Worm (Caenorhabditis elegans) whole organism, L1 larva: Measurements from ENCODE around the gene lips-12.

Experiments used
- F16B12.6 ChIP-seq: fragments of 150-350 bp; optimal IDR thresholded peaks from 2 replicates; lab custom pipeline; 2014; ENCODE audit warnings: missing biosample characterization, missing genetic modification characterization
- aha-1 ChIP-seq: fragments of 150-350 bp; optimal IDR thresholded peaks from 2 replicates; lab custom pipeline; 2014; ENCODE audit warnings: missing biosample characterization, missing genetic modification characterization
- alr-1 ChIP-seq: fragments of 200-800 bp; sonication (Bioruptor generic); optimal IDR thresholded peaks from 2 replicates; lab custom pipeline; 2018; ENCODE audit warnings: borderline replicate concordance, mild to moderate bottlenecking, missing genetic modification characterization, missing compliant biosample characterization
- blmp-1 ChIP-seq: fragments of 150-350 bp; optimal IDR thresholded peaks from 2 replicates; lab custom pipeline; 2014; ENCODE audit warnings: missing biosample characterization, missing genetic modification characterization
- ceh-8 ChIP-seq: fragments of 200-800 bp; sonication (Bioruptor generic); optimal IDR thresholded peaks from 2 replicates; lab custom pipeline; 2018; ENCODE audit warnings: mild to moderate bottlenecking, missing genetic modification characterization, moderate library complexity, missing compliant biosample characterization
- ceh-88 ChIP-seq: fragments of 200-800 bp; sonication (Bioruptor generic); IDR thresholded peaks from 2 replicates; pipeline ENCODE4 v1.3.6; 2022; ENCODE audit warnings: missing genetic modification characterization, missing compliant biosample characterization
- ceh-90 ChIP-seq: sonication (generic microtip); optimal IDR thresholded peaks from 2 replicates; lab custom pipeline; 2016; ENCODE audit warnings: missing genetic modification characterization, missing compliant biosample characterization
- ces-1 ChIP-seq: fragments of 150-350 bp; optimal IDR thresholded peaks from 2 replicates; lab custom pipeline; 2014; ENCODE audit warnings: missing biosample characterization, missing genetic modification reagents, missing genetic modification characterization
- dpl-1 ChIP-seq, 3 experiments: fragments of 150-350 bp in 2 of 3; sonication (generic microtip) in 1 of 3; optimal IDR thresholded peaks; 2 replicates each; lab custom pipeline; 2014 to 2017; ENCODE audit warnings: missing biosample characterization in 3 of 3, missing genetic modification characterization in 3 of 3, missing genetic modification reagents in 3 of 3
- dsc-1 ChIP-seq: sonication (generic microtip); optimal IDR thresholded peaks from 2 replicates; lab custom pipeline; 2016; ENCODE audit warnings: mild to moderate bottlenecking, missing genetic modification characterization, missing compliant biosample characterization
- efl-1 ChIP-seq, 4 experiments: fragments of 150-350 bp; optimal IDR thresholded peaks in 3 of 4; peaks in 1 of 4; 1 replicate in 1 of 4; 2 replicates in 3 of 4; lab custom pipeline; 2014; ENCODE audit warnings: missing biosample characterization in 2 of 4, missing genetic modification characterization in 2 of 4, missing genetic modification reagents in 2 of 4
- egl-13 ChIP-seq: sonication (generic microtip); optimal IDR thresholded peaks from 2 replicates; lab custom pipeline; 2016; ENCODE audit warnings: missing genotype, missing genetic modification reagents, missing genetic modification characterization, missing compliant biosample characterization
- egl-27 ChIP-seq, 2 experiments: fragments of 150-350 bp in 1 of 2; sonication (generic microtip); optimal IDR thresholded peaks; 3 replicates each; lab custom pipeline; 2017 to 2018; ENCODE audit warnings: missing biosample characterization in 2 of 2, missing genetic modification characterization in 2 of 2, missing genetic modification reagents in 2 of 2
- elt-2 ChIP-seq: sonication (generic microtip); optimal IDR thresholded peaks from 2 replicates; lab custom pipeline; 2016; ENCODE audit warnings: missing genetic modification characterization, mild to moderate bottlenecking, inconsistent platforms, missing compliant biosample characterization, missing genetic modification reagents
- fkh-4 ChIP-seq: sonication (generic microtip); optimal IDR thresholded peaks from 2 replicates; lab custom pipeline; 2016; ENCODE audit warnings: missing compliant biosample characterization, missing genetic modification characterization, borderline replicate concordance
- grh-1 ChIP-seq: fragments of 200-800 bp; sonication (Bioruptor generic); IDR thresholded peaks from 2 replicates; pipeline ENCODE4 v1.3.6; 2022; ENCODE audit warnings: missing genetic modification reagents, missing genetic modification characterization, missing compliant biosample characterization
- hpl-2 ChIP-seq: fragments of 150-350 bp; optimal IDR thresholded peaks from 2 replicates; lab custom pipeline; 2014; ENCODE audit warnings: missing biosample characterization, missing genetic modification reagents, missing genetic modification characterization
- isw-1 ChIP-seq: fragments of 200-800 bp; sonication (Bioruptor generic); IDR thresholded peaks from 2 replicates; pipeline ENCODE4 v1.3.6; 2022; ENCODE audit warnings: missing genetic modification characterization, missing compliant biosample characterization
- lin-14 ChIP-seq: fragments of 200-800 bp; sonication (Bioruptor generic); optimal IDR thresholded peaks from 2 replicates; lab custom pipeline; 2018; ENCODE audit warnings: mild to moderate bottlenecking, missing genetic modification characterization, moderate library complexity, missing compliant biosample characterization
- lin-35 ChIP-seq, 2 experiments: fragments of 150-350 bp; optimal IDR thresholded peaks; 2 replicates each; lab custom pipeline; 2014; ENCODE audit warnings: missing biosample characterization in 2 of 2, missing genetic modification characterization in 2 of 2, missing genetic modification reagents in 2 of 2
- lsy-2 ChIP-seq, 2 experiments: fragments of 150-350 bp; optimal IDR thresholded peaks; 2 replicates each; lab custom pipeline; 2014; ENCODE audit warnings: missing biosample characterization in 2 of 2, missing genetic modification characterization in 2 of 2
- mab-9 ChIP-seq: fragments of 200-800 bp; sonication (Bioruptor generic); IDR thresholded peaks from 2 replicates; pipeline ENCODE4 v1.3.6; 2022; ENCODE audit warnings: missing genetic modification reagents, missing genetic modification characterization, missing compliant biosample characterization
- mdl-1 ChIP-seq, 2 experiments: fragments of 150-350 bp; optimal IDR thresholded peaks; 2 replicates each; lab custom pipeline; 2014 to 2017; ENCODE audit warnings: missing biosample characterization in 2 of 2, missing genetic modification characterization in 2 of 2, inconsistent platforms in 1 of 2
- nhr-11 ChIP-seq: fragments of 150-350 bp; optimal IDR thresholded peaks from 2 replicates; lab custom pipeline; 2014; ENCODE audit warnings: missing biosample characterization, missing genetic modification characterization
- nhr-20 ChIP-seq: sonication (generic microtip); optimal IDR thresholded peaks from 2 replicates; lab custom pipeline; 2016; ENCODE audit warnings: mild to moderate bottlenecking, missing genetic modification characterization, missing compliant biosample characterization
- nhr-237 ChIP-seq: fragments of 150-350 bp; optimal IDR thresholded peaks from 2 replicates; lab custom pipeline; 2014; ENCODE audit warnings: missing biosample characterization, missing genetic modification characterization
- nhr-28 ChIP-seq: fragments of 150-350 bp; optimal IDR thresholded peaks from 2 replicates; lab custom pipeline; 2014; ENCODE audit warnings: missing biosample characterization, missing genetic modification characterization
- nhr-71 ChIP-seq: sonication (generic microtip); optimal IDR thresholded peaks from 2 replicates; lab custom pipeline; 2016; ENCODE audit warnings: mild to moderate bottlenecking, missing genetic modification characterization, moderate library complexity, missing compliant biosample characterization
- nhr-77 ChIP-seq: fragments of 150-350 bp; optimal IDR thresholded peaks from 2 replicates; lab custom pipeline; 2014; ENCODE audit warnings: missing biosample characterization, missing genetic modification characterization
- nhr-84 ChIP-seq: sonication (generic microtip); optimal IDR thresholded peaks from 2 replicates; lab custom pipeline; 2017; ENCODE audit warnings: missing biosample characterization, missing genetic modification characterization
- nhr-85 ChIP-seq: sonication (generic microtip); peaks from one replicate; lab custom pipeline; 2016; ENCODE audit warnings: missing genetic modification characterization, inconsistent platforms, missing compliant biosample characterization
- nhr-90 ChIP-seq: sonication (generic microtip); optimal IDR thresholded peaks from 2 replicates; lab custom pipeline; 2016; ENCODE audit warnings: mild to moderate bottlenecking, missing genetic modification characterization, missing compliant biosample characterization; ENCODE audit not compliant: poor library complexity
- pax-3 ChIP-seq: fragments of 200-800 bp; sonication (Bioruptor generic); optimal IDR thresholded peaks from 2 replicates; lab custom pipeline; 2018; ENCODE audit warnings: mild to moderate bottlenecking, missing genetic modification characterization, moderate library complexity, missing compliant biosample characterization
- rnt-1 ChIP-seq: sonication (generic microtip); optimal IDR thresholded peaks from 2 replicates; lab custom pipeline; 2016; ENCODE audit warnings: mild to moderate bottlenecking, missing genetic modification characterization, moderate library complexity, missing compliant biosample characterization
- skn-1 ChIP-seq: fragments of 150-350 bp; optimal IDR thresholded peaks from 2 replicates; lab custom pipeline; 2014; ENCODE audit warnings: missing biosample characterization, missing genetic modification characterization
- snpc-4 ChIP-seq: fragments of 150-350 bp; optimal IDR thresholded peaks from 2 replicates; lab custom pipeline; 2014; ENCODE audit warnings: missing biosample characterization, missing genetic modification characterization
- snu-23 ChIP-seq: sonication (generic microtip); optimal IDR thresholded peaks from 2 replicates; lab custom pipeline; 2016; ENCODE audit warnings: missing genetic modification characterization, missing compliant biosample characterization
- sptf-1 ChIP-seq: fragments of 150-350 bp; optimal IDR thresholded peaks from 2 replicates; lab custom pipeline; 2014; ENCODE audit warnings: missing biosample characterization, missing genetic modification characterization
- tlp-1 ChIP-seq: fragments of 150-350 bp; optimal IDR thresholded peaks from 2 replicates; lab custom pipeline; 2014; ENCODE audit warnings: missing biosample characterization, missing genetic modification characterization
- unc-30 ChIP-seq: sonication (generic microtip); optimal IDR thresholded peaks from 2 replicates; lab custom pipeline; 2017; ENCODE audit warnings: missing biosample characterization, missing genetic modification characterization
- vab-15 ChIP-seq: sonication (generic microtip); optimal IDR thresholded peaks from 2 replicates; lab custom pipeline; 2017; ENCODE audit warnings: missing genotype, mild to moderate bottlenecking, missing genetic modification characterization, missing compliant biosample characterization
- xbp-1 ChIP-seq: sonication (generic microtip); optimal IDR thresholded peaks from 2 replicates; lab custom pipeline; 2016; ENCODE audit warnings: missing genetic modification characterization, missing compliant biosample characterization

The lips-12 gene

DNA sequence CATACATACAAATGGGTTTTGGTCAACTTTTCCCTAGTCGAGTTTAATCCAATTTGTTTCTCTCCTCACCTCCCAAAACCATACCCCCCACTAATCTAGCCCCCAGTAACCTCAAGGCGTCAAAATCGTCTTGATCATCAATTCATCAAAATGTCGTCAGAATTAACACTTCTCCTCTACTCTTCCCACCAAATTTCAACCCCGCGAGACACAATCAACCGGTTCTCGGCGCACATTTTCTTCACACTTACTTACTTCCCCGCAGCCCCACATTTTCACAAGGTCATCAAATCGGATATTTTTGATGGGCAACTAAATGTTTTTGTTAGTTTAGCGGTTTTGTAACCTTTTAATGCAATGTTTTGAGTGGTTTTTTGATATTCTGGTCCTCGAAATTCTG is 23.3 kb downstream of the lips-12 start (continued):
- no peak for TF ChIP-seq F16B12.6 (tag; lab: Kevin White, UChicago)
- peak; percentile 48 for TF ChIP-seq snpc-4 (tag; lab: Kevin White, UChicago)
- no peak for TF ChIP-seq nhr-28 (tag; lab: Kevin White, UChicago)
- TF ChIP-seq unc-30: no peak

DNA sequence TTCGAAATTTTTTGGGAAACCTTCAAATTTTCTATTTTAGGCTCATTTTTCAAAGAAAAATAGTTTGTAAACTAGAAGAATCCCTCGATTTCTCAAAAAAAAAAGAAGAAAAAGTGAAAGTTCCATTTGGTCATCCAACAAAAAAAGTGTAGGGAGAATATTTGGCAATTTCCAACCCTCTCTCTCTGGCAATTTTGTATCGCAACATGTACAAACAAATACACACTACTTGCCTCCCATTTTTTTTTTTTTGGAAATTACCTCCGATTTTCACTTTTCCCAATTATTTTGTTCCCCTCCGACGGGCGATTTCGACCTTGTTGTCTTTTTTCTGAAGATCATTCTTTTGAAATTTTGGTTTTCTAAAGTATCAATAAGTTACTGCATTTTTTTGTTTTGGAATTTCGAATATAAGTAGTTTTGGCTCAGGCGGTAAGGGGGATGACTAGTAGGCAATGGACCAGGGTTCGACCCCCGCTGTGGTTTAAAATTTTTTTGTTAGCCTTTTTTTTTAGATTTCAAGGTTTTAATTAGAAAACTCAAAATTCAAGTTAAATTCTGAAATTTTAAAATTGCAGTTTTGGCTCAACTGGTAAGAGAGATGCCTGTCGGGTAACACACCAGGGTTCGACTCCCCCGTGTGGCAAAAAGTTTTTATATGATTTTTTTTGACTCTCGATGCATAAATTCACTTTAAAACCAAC is 25.4 kb downstream of the lips-12 start:
- no peak for TF ChIP-seq dpl-1 (GFP tag; optimal IDR thresholded peaks at IDR 0.05; lab: Kevin White, UChicago)
- TF ChIP-seq F16B12.6 (tag; lab: Kevin White, UChicago): no peak
- no peak for TF ChIP-seq fkh-4
- TF ChIP-seq sptf-1 (tag; lab: Kevin White, UChicago): no peak
- peak; percentile 65 for TF ChIP-seq blmp-1 (tag; lab: Kevin White, UChicago)
- peak; percentile 17 to 18 for TF ChIP-seq lsy-2 (tag; optimal IDR thresholded peaks at IDR 0.05; lab: Kevin White, UChicago)
- TF ChIP-seq nhr-20 (tag; lab: Kevin White, UChicago): peak; percentile 17
- no peak for TF ChIP-seq nhr-77 (tag; lab: Kevin White, UChicago)
- TF ChIP-seq grh-1 (GFP tag; lab: Robert Waterston, UW): 0 out of 2 replicates have a peak, but pooled peaks have one; percentile 35
- TF ChIP-seq nhr-85 (tag; lab: Kevin White, UChicago): peak; percentile 81
- no peak for TF ChIP-seq egl-27 (tag; optimal IDR thresholded peaks at IDR 0.05; lab: Kevin White, UChicago)
- no peak for TF ChIP-seq hpl-2 (GFP tag; lab: Kevin White, UChicago)
- TF ChIP-seq lin-14 (GFP tag; lab: Kevin White, UChicago): peak; percentile 61
- no peak for TF ChIP-seq alr-1 (tag; lab: Kevin White, UChicago)

DNA sequence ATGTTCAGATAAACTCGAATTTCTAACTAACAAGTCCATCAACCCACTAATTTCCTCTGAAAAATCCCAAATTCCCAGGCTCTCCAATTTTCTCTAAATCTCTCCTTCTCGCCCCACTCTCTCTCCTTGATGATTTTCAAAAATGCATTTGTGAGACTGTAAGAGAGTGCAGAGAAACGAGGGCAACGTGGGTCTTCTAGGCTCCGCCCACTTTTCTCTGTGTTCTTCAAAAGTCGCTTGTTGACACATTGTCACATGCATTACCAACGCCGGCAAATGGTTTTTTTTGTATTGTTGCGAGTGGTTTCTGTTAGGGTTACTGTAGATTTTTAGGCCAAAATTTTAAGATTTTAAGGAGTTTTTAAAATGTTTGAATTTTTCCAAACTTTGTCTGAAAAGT is 27.6 kb downstream of the lips-12 start:
- TF ChIP-seq lin-14 (GFP tag; lab: Kevin White, UChicago) (peak; percentile 50), elt-2 (tag; lab: Kevin White, UChicago) (no peak), tlp-1 (tag; lab: Kevin White, UChicago) (no peak), mdl-1 (tag; optimal IDR thresholded peaks at IDR 0.05; lab: Kevin White, UChicago) (peak in 1 of 2 experiments; percentile 64), rnt-1 (tag; lab: Kevin White, UChicago) (peak; percentile 23), ceh-8 (no peak), lsy-2 (tag; optimal IDR thresholded peaks at IDR 0.05; lab: Kevin White, UChicago) (peak in 1 of 2 experiments; percentile 15), snu-23 (GFP tag; lab: Kevin White, UChicago) (peak; percentile 3), blmp-1 (tag; lab: Kevin White, UChicago) (peak; percentile 20), skn-1 (tag; lab: Kevin White, UChicago) (no peak), nhr-84 (no peak), aha-1 (tag; lab: Kevin White, UChicago) (no peak), efl-1 (optimal IDR thresholded peaks at IDR 0.05; lab: Kevin White, UChicago) (no peak), efl-1 (GFP tag; optimal IDR thresholded peaks at IDR 0.05 in 1 of 2; lab: Kevin White, UChicago) (peak in 1 of 2 experiments; percentile 62), dpl-1 (GFP tag; optimal IDR thresholded peaks at IDR 0.05; lab: Kevin White, UChicago) (no peak), nhr-85 (tag; lab: Kevin White, UChicago) (peak; percentile 76), egl-13 (tag; lab: Kevin White, UChicago) (no peak), lin-35 (GFP tag; optimal IDR thresholded peaks at IDR 0.05; lab: Kevin White, UChicago) (peak in 1 of 2 experiments; percentile 42)

DNA sequence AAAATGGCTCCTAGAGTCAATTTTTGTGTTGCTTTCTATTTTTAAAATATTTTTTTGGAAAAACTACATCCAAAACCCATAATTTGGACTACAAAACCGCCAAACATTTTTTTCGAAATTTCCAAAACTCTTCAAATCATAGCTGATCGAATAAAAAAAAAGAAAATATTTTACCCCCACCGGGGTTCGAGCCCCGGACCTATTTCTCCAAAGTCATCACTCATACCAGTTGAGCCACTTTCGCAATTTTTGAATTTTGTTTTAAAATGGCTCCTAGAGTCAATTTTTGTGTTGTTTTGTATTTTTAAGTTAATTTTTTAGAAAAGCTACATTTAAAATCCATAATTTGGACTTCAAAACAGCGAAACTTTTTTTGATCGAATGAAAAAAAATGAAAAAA is 28.5 kb downstream of the lips-12 start:
- no peak for TF ChIP-seq nhr-237 (tag; lab: Kevin White, UChicago)
- TF ChIP-seq fkh-4: no peak
- no peak for TF ChIP-seq isw-1 (GFP tag; lab: Robert Waterston, UW)
- TF ChIP-seq ces-1 (GFP tag; lab: Kevin White, UChicago): no peak
- no peak for TF ChIP-seq nhr-71
- TF ChIP-seq egl-13 (tag; lab: Kevin White, UChicago): no peak
- no peak for TF ChIP-seq nhr-11 (tag; lab: Kevin White, UChicago)
- no peak for TF ChIP-seq blmp-1 (tag; lab: Kevin White, UChicago)
- TF ChIP-seq mab-9 (GFP tag; lab: Robert Waterston, UW): no peak
- TF ChIP-seq nhr-77 (tag; lab: Kevin White, UChicago): no peak
- no peak for TF ChIP-seq ceh-90
- TF ChIP-seq snu-23 (GFP tag; lab: Kevin White, UChicago): no peak
- TF ChIP-seq dsc-1 (tag; lab: Kevin White, UChicago): no peak
- TF ChIP-seq vab-15 (tag; lab: Kevin White, UChicago): no peak
- TF ChIP-seq pax-3: no peak
- TF ChIP-seq mdl-1 (tag; optimal IDR thresholded peaks at IDR 0.05; lab: Kevin White, UChicago): no peak
- TF ChIP-seq ceh-88 (GFP tag; lab: Robert Waterston, UW): no peak
- no peak for TF ChIP-seq xbp-1 (tag; lab: Kevin White, UChicago)
- TF ChIP-seq rnt-1 (tag; lab: Kevin White, UChicago): no peak
- TF ChIP-seq nhr-90 (tag; lab: Kevin White, UChicago): no peak
